Fruit fly (Drosophila melanogaster): Measurements from ENCODE around the gene Arfrp1.

Gene Arfrp1

dm6 chrX:9127264-9128011 is 20.6 kb downstream of the Arfrp1 start (continued):
- TF ChIP-seq lab (GFP tag; optimal IDR thresholded peaks at IDR 0.05) (peak; percentile 47), zfh1 (GFP tag; IDR thresholded peaks at IDR 0.05) (peak; percentile 62; the same call in 2 of the 3 replicates), trem (tag; optimal IDR thresholded peaks at IDR 0.05) (no peak), CG8290 (GFP tag; optimal IDR thresholded peaks at IDR 0.05) (no peak), CG8290 (tag; optimal IDR thresholded peaks at IDR 0.05) (peak in 1 of 2 experiments; percentile 36), ind (GFP tag; optimal IDR thresholded peaks at IDR 0.05) (peak; percentile 11), H2.0 (GFP tag; IDR thresholded peaks at IDR 0.05) (no peak), Lim3 (GFP tag; IDR thresholded peaks at IDR 0.05) (no peak), CG1233 (GFP tag; optimal IDR thresholded peaks at IDR 0.05) (no peak), phol (tag; optimal IDR thresholded peaks at IDR 0.05) (peak; percentile 31), hkb (optimal IDR thresholded peaks at IDR 0.05) (no peak), hkb (GFP tag; IDR thresholded peaks at IDR 0.05) (peak; percentile 21; the same call in 1 of the 2 replicates), corto (GFP tag; optimal IDR thresholded peaks at IDR 0.05) (no peak), CG8089 (GFP tag; optimal IDR thresholded peaks at IDR 0.05) (no peak), caup (GFP tag; optimal IDR thresholded peaks at IDR 0.05; ENCODE audit: severe bottlenecking) (no peak), bsh (GFP tag; optimal IDR thresholded peaks at IDR 0.05) (peak in 1 of 2 experiments; percentile 20), CG32767 (GFP tag; IDR thresholded peaks at IDR 0.05) (no peak), Oli (tag; optimal IDR thresholded peaks at IDR 0.05) (peak; percentile 33), CG34422 (GFP tag; IDR thresholded peaks at IDR 0.05) (no peak), az2 (GFP tag; optimal IDR thresholded peaks at IDR 0.05) (peak; percentile 2), CG17359 (tag; optimal IDR thresholded peaks at IDR 0.05) (peak; percentile 17), HLH3B (GFP tag; IDR thresholded peaks at IDR 0.05) (0 out of 2 replicates have a peak, but pooled peaks have one; percentile 18), CG30403 (GFP tag; optimal IDR thresholded peaks at IDR 0.05) (peak; percentile 30), CG11696 (GFP tag; IDR thresholded peaks at IDR 0.05) (peak; percentile 76), CG2120 (GFP tag; optimal IDR thresholded peaks at IDR 0.05) (peak; percentile 28), esg (GFP tag; conservative IDR thresholded peaks at IDR 0.05) (0 out of 2 replicates have a peak, but pooled peaks have one; percentile 12), CG2678 (tag; optimal IDR thresholded peaks at IDR 0.05) (peak; percentile 37), CG6689 (GFP tag; IDR thresholded peaks at IDR 0.05) (peak; percentile 38), eve (GFP tag; optimal IDR thresholded peaks at IDR 0.05) (peak in 1 of 2 experiments; percentile 52), Kr (GFP tag; optimal IDR thresholded peaks at IDR 0.05) (peak; percentile 56), CG31224 (GFP tag; IDR thresholded peaks at IDR 0.05) (no peak)

dm6 chrX:9128012-9128280 is 21.1 kb downstream of the Arfrp1 start:
- TF ChIP-seq CG31388 (GFP tag; optimal IDR thresholded peaks at IDR 0.05) (no peak), D (optimal IDR thresholded peaks at IDR 0.05) (no peak), D (GFP tag; optimal IDR thresholded peaks at IDR 0.05) (no peak), ttk (GFP tag; IDR thresholded peaks at IDR 0.05) (no peak), dpn (GFP tag; optimal IDR thresholded peaks at IDR 0.05) (no peak), tll (GFP tag; optimal IDR thresholded peaks at IDR 0.05) (no peak), sqz (GFP tag; optimal IDR thresholded peaks at IDR 0.05) (peak; percentile 13), bbx (GFP tag; IDR thresholded peaks at IDR 0.05; ENCODE audit: partially characterized antibody) (no peak), Scr (GFP tag; IDR thresholded peaks at IDR 0.05; ENCODE audit: partially characterized antibody) (0 out of 2 replicates have a peak, but pooled peaks have one; percentile 38), CG12299 (tag; optimal IDR thresholded peaks at IDR 0.05) (no peak), Bdp1 (GFP tag; optimal IDR thresholded peaks at IDR 0.05) (no peak), oc (tag; optimal IDR thresholded peaks at IDR 0.05) (peak; percentile 16), CG32532 (GFP tag; IDR thresholded peaks at IDR 0.05) (no peak), CG9215 (GFP tag; IDR thresholded peaks at IDR 0.05) (no peak), CG31365 (tag; optimal IDR thresholded peaks at IDR 0.05) (no peak), ewg (GFP tag; optimal IDR thresholded peaks at IDR 0.05) (no peak), CG16813 (GFP tag; IDR thresholded peaks at IDR 0.05; ENCODE audit: partially characterized antibody) (no peak), CG11504 (tag; optimal IDR thresholded peaks at IDR 0.05) (no peak), BEAF-32 (GFP tag; optimal IDR thresholded peaks at IDR 0.05) (peak; percentile 47), CG8388 (GFP tag; optimal IDR thresholded peaks at IDR 0.05) (no peak), seq (GFP tag; IDR thresholded peaks at IDR 0.05) (no peak)

Data from whole organism, embryonic.